Fruit fly (Drosophila melanogaster): Measurements from ENCODE around the gene htk.

htk gene

dm6 chrX:18843229-18844033, at the start of gene htk:
Gene htk, plus strand, starts transcription at chrX:18843663.
- no peak for TF ChIP-seq ttk (optimal IDR thresholded peaks at IDR 0.05)
- no peak for TF ChIP-seq psq (optimal IDR thresholded peaks at IDR 0.05)
- no peak for TF ChIP-seq Sin3A (optimal IDR thresholded peaks at IDR 0.05)
- TF ChIP-seq insv (optimal IDR thresholded peaks at IDR 0.05): no peak
- no peak for TF ChIP-seq Myc (optimal IDR thresholded peaks at IDR 0.05)
- TF ChIP-seq h (optimal IDR thresholded peaks at IDR 0.05): no peak

DNA sequence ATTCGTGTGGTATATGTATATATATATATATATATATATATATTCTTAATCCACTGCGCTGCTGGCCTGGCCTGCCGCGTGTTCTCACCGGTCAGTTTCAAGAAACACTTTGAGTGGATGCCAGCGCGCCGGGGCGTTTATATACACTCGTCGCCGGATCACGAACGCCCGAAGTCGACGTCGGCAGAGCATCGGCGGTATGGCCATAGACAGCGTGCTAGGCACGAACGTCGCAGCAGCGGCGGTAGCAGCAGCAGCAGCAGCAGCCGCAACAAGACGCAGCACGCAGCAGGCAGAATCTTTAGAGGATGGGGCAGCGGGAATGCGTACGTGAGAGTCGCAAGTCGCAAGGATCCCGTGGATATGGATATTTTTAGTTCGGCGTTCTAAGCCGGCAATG, 45.9 kb upstream of the htk start, which contains the start of gene bnb:
Gene bnb, minus strand, starts transcription at position 121 of the 400 bp plus-strand sequence.
- no peak for TF ChIP-seq Myc (optimal IDR thresholded peaks at IDR 0.05)
- no peak for TF ChIP-seq Sin3A (optimal IDR thresholded peaks at IDR 0.05)
- no peak for TF ChIP-seq ttk (optimal IDR thresholded peaks at IDR 0.05)
- TF ChIP-seq insv (optimal IDR thresholded peaks at IDR 0.05): no peak
- TF ChIP-seq h (optimal IDR thresholded peaks at IDR 0.05): no peak
- no peak for TF ChIP-seq psq (optimal IDR thresholded peaks at IDR 0.05)

dm6 chrX:18799307-18799855, 44.1 kb upstream of the htk start:
- TF ChIP-seq psq (optimal IDR thresholded peaks at IDR 0.05) (no peak), insv (optimal IDR thresholded peaks at IDR 0.05) (no peak), ttk (optimal IDR thresholded peaks at IDR 0.05) (no peak), Sin3A (optimal IDR thresholded peaks at IDR 0.05) (no peak), Myc (optimal IDR thresholded peaks at IDR 0.05) (no peak), h (optimal IDR thresholded peaks at IDR 0.05) (no peak)

- no peak for TF ChIP-seq insv (optimal IDR thresholded peaks at IDR 0.05)
- TF ChIP-seq Myc (optimal IDR thresholded peaks at IDR 0.05): no peak
- TF ChIP-seq psq (optimal IDR thresholded peaks at IDR 0.05): no peak
- TF ChIP-seq h (optimal IDR thresholded peaks at IDR 0.05): no peak
Observed at dm6 chrX:18800167-18800566, 43.3 kb upstream of the htk start.

DNA sequence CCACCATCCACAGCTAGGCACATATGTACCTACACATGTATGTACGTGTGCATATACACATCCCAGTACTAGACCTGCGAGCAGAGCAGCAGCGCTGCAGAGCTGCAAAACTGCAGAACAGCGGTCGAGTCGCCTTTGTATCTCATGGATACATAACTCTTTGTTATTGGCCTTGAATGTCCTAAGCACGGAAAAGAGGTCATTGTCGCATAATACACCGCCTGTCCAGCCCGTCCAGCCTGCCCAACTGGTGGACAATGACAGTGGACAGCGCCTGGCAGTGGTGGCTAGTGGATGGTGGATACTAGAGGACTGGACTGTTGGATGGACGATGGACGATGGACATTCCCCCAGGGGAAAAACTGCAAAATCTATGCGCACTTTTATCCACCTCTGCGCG, 42.2 kb upstream of the htk start:
- TF ChIP-seq psq (optimal IDR thresholded peaks at IDR 0.05) (no peak), insv (optimal IDR thresholded peaks at IDR 0.05) (no peak), ttk (optimal IDR thresholded peaks at IDR 0.05) (no peak), Sin3A (optimal IDR thresholded peaks at IDR 0.05) (no peak), Myc (optimal IDR thresholded peaks at IDR 0.05) (no peak), h (optimal IDR thresholded peaks at IDR 0.05) (no peak)

dm6 chrX:18805036-18805435, 38.4 kb upstream of the htk start:
- TF ChIP-seq ttk (optimal IDR thresholded peaks at IDR 0.05) (no peak), h (optimal IDR thresholded peaks at IDR 0.05) (no peak), insv (optimal IDR thresholded peaks at IDR 0.05) (no peak), Myc (optimal IDR thresholded peaks at IDR 0.05) (no peak), psq (optimal IDR thresholded peaks at IDR 0.05) (no peak), Sin3A (optimal IDR thresholded peaks at IDR 0.05) (no peak)

DNA sequence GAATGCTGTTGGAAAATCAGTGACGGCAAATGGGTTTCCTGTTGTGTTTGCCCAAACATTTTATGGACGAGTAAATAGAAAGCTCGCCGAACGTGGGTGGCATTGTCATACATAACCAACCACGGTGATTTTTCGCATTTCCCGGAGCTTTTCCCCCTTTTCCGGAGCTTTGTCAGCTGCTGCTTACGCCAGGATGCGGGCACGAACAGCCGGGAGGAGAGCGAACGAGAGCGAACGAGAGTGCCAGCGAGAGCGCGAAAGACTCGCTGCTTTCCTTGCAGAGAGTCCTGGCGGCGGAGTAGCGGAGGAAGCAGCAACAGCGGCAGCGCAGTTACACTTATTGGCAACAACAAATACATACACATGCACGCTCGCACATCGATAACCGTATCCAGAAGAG, 37.1 kb upstream of the htk start, which contains the start of gene CG7058:
Gene CG7058, plus strand, starts transcription at position 330 of the 400 bp plus-strand sequence.
- no peak for TF ChIP-seq psq (optimal IDR thresholded peaks at IDR 0.05)
- no peak for TF ChIP-seq Myc (optimal IDR thresholded peaks at IDR 0.05)
- TF ChIP-seq h (optimal IDR thresholded peaks at IDR 0.05): no peak
- TF ChIP-seq insv (optimal IDR thresholded peaks at IDR 0.05): no peak
- TF ChIP-seq Sin3A (optimal IDR thresholded peaks at IDR 0.05): no peak
- TF ChIP-seq ttk (optimal IDR thresholded peaks at IDR 0.05): no peak

DNA sequence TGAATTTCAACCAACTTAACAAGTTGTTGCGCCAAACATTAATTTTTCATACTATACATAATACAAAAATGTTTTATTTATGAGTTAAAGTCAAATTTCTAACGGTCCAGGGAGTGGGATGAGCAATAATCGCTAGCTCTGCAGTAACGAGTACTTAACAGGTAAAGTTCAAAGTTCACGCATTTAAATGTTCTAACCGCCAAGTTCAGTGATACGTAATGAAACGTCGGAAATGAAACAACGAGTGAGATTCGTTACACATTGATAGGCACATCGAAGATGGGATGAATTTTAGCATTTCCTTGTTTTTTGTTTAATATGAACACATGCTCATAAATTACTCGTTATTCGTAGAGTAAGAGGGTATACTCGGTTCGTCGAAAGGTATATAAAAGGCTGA, 31.4 kb upstream of the htk start:
- TF ChIP-seq h (optimal IDR thresholded peaks at IDR 0.05) (no peak), psq (optimal IDR thresholded peaks at IDR 0.05) (no peak), Sin3A (optimal IDR thresholded peaks at IDR 0.05) (no peak), ttk (optimal IDR thresholded peaks at IDR 0.05) (no peak), insv (optimal IDR thresholded peaks at IDR 0.05) (no peak), Myc (optimal IDR thresholded peaks at IDR 0.05) (no peak)

- no peak for TF ChIP-seq Sin3A (optimal IDR thresholded peaks at IDR 0.05)
- TF ChIP-seq ttk (optimal IDR thresholded peaks at IDR 0.05): no peak
- TF ChIP-seq insv (optimal IDR thresholded peaks at IDR 0.05): no peak
- TF ChIP-seq h (optimal IDR thresholded peaks at IDR 0.05): no peak
- no peak for TF ChIP-seq Myc (optimal IDR thresholded peaks at IDR 0.05)
- TF ChIP-seq psq (optimal IDR thresholded peaks at IDR 0.05): no peak
Observed at dm6 chrX:18813049-18813448, 30.4 kb upstream of the htk start, which contains the start of gene CG42450. Gene CG42450, plus strand, starts transcription at chrX:18813297.

DNA sequence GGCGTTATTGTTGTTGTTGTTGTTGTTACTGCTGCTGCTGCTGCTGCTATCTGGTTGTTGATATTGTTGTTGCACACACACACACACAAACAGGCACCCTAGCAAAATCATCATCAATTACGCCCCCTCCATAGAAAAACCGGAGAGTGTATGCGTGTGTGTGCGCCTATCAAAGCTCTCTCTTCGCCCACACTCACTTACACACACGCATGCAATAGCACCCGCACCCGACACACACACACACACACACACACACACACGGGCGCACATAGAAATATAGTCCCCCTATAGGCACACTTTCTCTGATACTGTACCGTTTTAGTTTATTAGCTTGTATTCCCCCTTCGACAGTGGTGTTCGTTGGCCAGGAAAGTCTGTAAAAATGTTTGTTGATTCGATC, 29.1 kb upstream of the htk start:
- TF ChIP-seq Myc (optimal IDR thresholded peaks at IDR 0.05) (no peak), psq (optimal IDR thresholded peaks at IDR 0.05) (no peak), Sin3A (optimal IDR thresholded peaks at IDR 0.05) (no peak), h (optimal IDR thresholded peaks at IDR 0.05) (no peak), ttk (optimal IDR thresholded peaks at IDR 0.05) (no peak), insv (optimal IDR thresholded peaks at IDR 0.05) (no peak)

- TF ChIP-seq psq (optimal IDR thresholded peaks at IDR 0.05) (no peak), h (optimal IDR thresholded peaks at IDR 0.05) (no peak), Myc (optimal IDR thresholded peaks at IDR 0.05) (no peak)
Observed at dm6 chrX:18814944-18815343, 28.5 kb upstream of the htk start.

DNA sequence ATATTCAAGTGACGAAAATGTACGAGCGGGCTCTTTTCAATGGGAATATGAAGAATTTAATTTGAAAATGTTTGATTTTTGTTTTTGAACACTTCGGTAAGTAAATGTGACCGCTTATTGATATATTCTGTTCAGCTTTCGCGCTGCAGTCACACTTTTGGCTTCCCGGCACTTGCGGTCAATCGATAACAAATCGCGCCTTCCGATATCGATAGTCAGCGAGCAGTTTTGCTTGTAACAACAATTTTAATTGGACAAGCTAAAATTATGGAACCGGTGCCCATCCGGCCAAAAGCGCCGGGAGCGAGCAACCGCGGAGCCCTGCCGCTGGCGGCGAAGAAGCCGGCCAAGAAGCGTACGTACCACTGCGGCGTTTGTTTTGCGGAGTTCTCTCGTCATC, 13.1 kb upstream of the htk start, which contains the start of gene CG7101:
Gene CG7101, plus strand, starts transcription at position 196 of the 400 bp plus-strand sequence.
- TF ChIP-seq ttk (optimal IDR thresholded peaks at IDR 0.05) (no peak), h (optimal IDR thresholded peaks at IDR 0.05) (no peak), insv (optimal IDR thresholded peaks at IDR 0.05) (no peak), Myc (optimal IDR thresholded peaks at IDR 0.05) (no peak)
